Worm (Caenorhabditis elegans) whole organism, young adult: ENCODE data around the gene rpb-11.
A peak's percentile ranks its signal among the peaks of the same experiment; 100 is the strongest.

Source experiments
- B0261.1 ChIP-seq: sonication (generic microtip); optimal IDR thresholded peaks from 2 replicates; lab custom pipeline; 2016; ENCODE audit warnings: mild to moderate bottlenecking, missing genetic modification characterization, moderate library complexity, missing compliant biosample characterization
- D2030.7 ChIP-seq: fragments of 200-800 bp; sonication (Bioruptor generic); IDR thresholded peaks from 2 replicates; pipeline ENCODE4 v1.3.6; 2022; ENCODE audit warnings: missing genetic modification reagents, missing genetic modification characterization, missing compliant biosample characterization
- F33H1.4 ChIP-seq: fragments of 200-800 bp; sonication (Bioruptor generic); IDR thresholded peaks from 2 replicates; pipeline ENCODE4 v1.3.6; 2022; ENCODE audit warnings: missing genetic modification reagents, missing genetic modification characterization, missing compliant biosample characterization
- F37B4.10 ChIP-seq: fragments of 200-800 bp; sonication (Bioruptor generic); IDR thresholded peaks from 2 replicates; pipeline ENCODE4 v1.3.6; 2022; ENCODE audit warnings: missing genetic modification characterization, missing compliant biosample characterization
- F39B2.1 ChIP-seq: fragments of 200-800 bp; sonication (Bioruptor generic); IDR thresholded peaks from 2 replicates; pipeline ENCODE4 v1.3.6; 2022; ENCODE audit warnings: missing genetic modification reagents, missing genetic modification characterization, missing compliant biosample characterization
- F55B11.4 ChIP-seq: sonication (generic microtip); optimal IDR thresholded peaks from 2 replicates; lab custom pipeline; 2016; ENCODE audit warnings: missing compliant biosample characterization, missing genetic modification characterization, borderline replicate concordance; ENCODE audit not compliant: insufficient read depth
- T07F8.4 ChIP-seq: sonication (generic microtip); optimal IDR thresholded peaks from 2 replicates; lab custom pipeline; 2016; ENCODE audit warnings: mild to moderate bottlenecking, missing genetic modification characterization, moderate library complexity, missing compliant biosample characterization
- Y53F4B.3 ChIP-seq: fragments of 200-800 bp; sonication (Bioruptor generic); IDR thresholded peaks from 2 replicates; pipeline ENCODE4 v1.3.6; 2022; ENCODE audit warnings: missing genetic modification reagents, missing genetic modification characterization, missing compliant biosample characterization
- aptf-3 ChIP-seq: fragments of 200-800 bp; sonication (Bioruptor generic); IDR thresholded peaks from 2 replicates; pipeline ENCODE4 v1.3.6; 2022; ENCODE audit warnings: missing genetic modification characterization, missing compliant biosample characterization
- attf-6 ChIP-seq: fragments of 200-800 bp; sonication (Bioruptor generic); IDR thresholded peaks from 2 replicates; pipeline ENCODE4 v1.3.6; 2022; ENCODE audit warnings: missing genetic modification reagents, missing genetic modification characterization, missing compliant biosample characterization
- bed-1 ChIP-seq: fragments of 200-800 bp; sonication (Bioruptor generic); IDR thresholded peaks from 2 replicates; pipeline ENCODE4 v1.3.6; 2022; ENCODE audit warnings: missing genetic modification reagents, missing genetic modification characterization, missing compliant biosample characterization
- cebp-2 ChIP-seq: fragments of 200-800 bp; sonication (Bioruptor generic); IDR thresholded peaks from 2 replicates; pipeline ENCODE4 v1.3.6; 2022; ENCODE audit warnings: missing genetic modification characterization, missing compliant biosample characterization
- ceh-40 ChIP-seq: fragments of 200-800 bp; sonication (Bioruptor generic); IDR thresholded peaks from 2 replicates; pipeline ENCODE4 v1.3.6; 2022; ENCODE audit warnings: missing genetic modification characterization, missing compliant biosample characterization
- ceh-79 ChIP-seq: sonication (generic microtip); optimal IDR thresholded peaks from 2 replicates; lab custom pipeline; 2017; ENCODE audit warnings: mild to moderate bottlenecking, missing genetic modification characterization, missing compliant biosample characterization
- ceh-91 ChIP-seq: fragments of 200-800 bp; sonication (Bioruptor generic); IDR thresholded peaks from 2 replicates; pipeline ENCODE4 v1.3.6; 2022; ENCODE audit warnings: missing genetic modification reagents, missing genetic modification characterization, missing compliant biosample characterization
- dox-1 ChIP-seq: fragments of 200-800 bp; sonication (Bioruptor generic); IDR thresholded peaks from 2 replicates; pipeline ENCODE4 v1.3.6; 2022; ENCODE audit warnings: missing genetic modification reagents, missing genetic modification characterization, missing compliant biosample characterization
- efl-1 ChIP-seq: fragments of 150-350 bp; optimal IDR thresholded peaks from 2 replicates; lab custom pipeline; 2014; ENCODE audit warnings: missing biosample characterization, missing genetic modification reagents, missing genetic modification characterization
- him-1 ChIP-seq: sonication (generic microtip); optimal IDR thresholded peaks from 2 replicates; lab custom pipeline; 2016; ENCODE audit warnings: missing genotype, missing genetic modification reagents, missing genetic modification characterization, missing compliant biosample characterization
- hmg-20 ChIP-seq: fragments of 200-800 bp; sonication (Bioruptor generic); IDR thresholded peaks from 2 replicates; pipeline ENCODE4 v1.3.6; 2022; ENCODE audit warnings: missing genetic modification reagents, missing genetic modification characterization, missing compliant biosample characterization
- hrde-1 ChIP-seq: sonication (generic microtip); optimal IDR thresholded peaks from 2 replicates; lab custom pipeline; 2016; ENCODE audit warnings: missing genetic modification characterization, mild to moderate bottlenecking, missing compliant biosample characterization, moderate library complexity, missing genotype, missing genetic modification reagents, borderline replicate concordance
- let-526 ChIP-seq: fragments of 200-800 bp; sonication (Bioruptor generic); IDR thresholded peaks from 2 replicates; pipeline ENCODE4 v1.3.6; 2022; ENCODE audit warnings: missing genetic modification reagents, missing genetic modification characterization, missing compliant biosample characterization
- let-607 ChIP-seq, 2 experiments: fragments of 200-800 bp in 1 of 2; sonication (Bioruptor generic) in 1 of 2; sonication (generic microtip) in 1 of 2; optimal IDR thresholded peaks; 2 replicates each; lab custom pipeline; 2016 to 2018; ENCODE audit warnings: mild to moderate bottlenecking in 2 of 2, missing compliant biosample characterization in 2 of 2, missing genetic modification characterization in 2 of 2, moderate library complexity in 2 of 2, missing genotype in 1 of 2
- lsy-27 ChIP-seq: sonication (generic microtip); optimal IDR thresholded peaks from 2 replicates; lab custom pipeline; 2017; ENCODE audit warnings: missing genetic modification characterization, mild to moderate bottlenecking, missing compliant biosample characterization, antibody characterized with exemption, missing genotype, borderline replicate concordance; ENCODE audit not compliant: insufficient read depth
- mel-28 ChIP-seq: sonication (generic microtip); optimal IDR thresholded peaks from 2 replicates; lab custom pipeline; 2016; ENCODE audit warnings: borderline replicate concordance, mild to moderate bottlenecking, missing genetic modification characterization, missing compliant biosample characterization
- nfya-1 ChIP-seq: sonication (generic microtip); optimal IDR thresholded peaks from 2 replicates; lab custom pipeline; 2017; ENCODE audit warnings: antibody characterized with exemption, missing compliant biosample characterization, missing genetic modification characterization, borderline replicate concordance; ENCODE audit not compliant: insufficient read depth
- nhr-27 ChIP-seq: fragments of 200-800 bp; sonication (Bioruptor generic); optimal IDR thresholded peaks from 2 replicates; lab custom pipeline; 2018; ENCODE audit warnings: mild to moderate bottlenecking, missing genetic modification characterization, moderate library complexity, missing compliant biosample characterization
- nhr-80 ChIP-seq: sonication (generic microtip); optimal IDR thresholded peaks from 2 replicates; lab custom pipeline; 2016; ENCODE audit warnings: missing genetic modification characterization, missing compliant biosample characterization
- pha-4 ChIP-seq: fragments of 150-350 bp; sonication (generic microtip); optimal IDR thresholded peaks from 2 replicates; lab custom pipeline; 2014; ENCODE audit warnings: missing biosample characterization, missing genetic modification reagents, missing genetic modification characterization
- rec-8 ChIP-seq, 2 experiments: sonication (generic microtip); optimal IDR thresholded peaks; 2 replicates each; lab custom pipeline; 2016; ENCODE audit warnings: mild to moderate bottlenecking in 2 of 2, missing genetic modification characterization in 2 of 2, missing genetic modification reagents in 2 of 2, missing genotype in 2 of 2, missing biosample characterization in 1 of 2, missing compliant biosample characterization in 1 of 2, moderate library complexity in 1 of 2
- repo-1 ChIP-seq: sonication (generic microtip); optimal IDR thresholded peaks from 2 replicates; lab custom pipeline; 2017; ENCODE audit warnings: mild to moderate bottlenecking, missing genetic modification characterization, missing compliant biosample characterization
- sea-2 ChIP-seq: fragments of 200-800 bp; sonication (Bioruptor generic); IDR thresholded peaks from 2 replicates; pipeline ENCODE4 v1.3.6; 2022; ENCODE audit warnings: missing genetic modification characterization, missing compliant biosample characterization
- snpc-4 ChIP-seq, 5 experiments: fragments of 150-350 bp in 1 of 5; sonication (generic microtip) in 4 of 5; optimal IDR thresholded peaks; 2 replicates each; lab custom pipeline; 2014 to 2018; ENCODE audit warnings: missing genetic modification characterization in 5 of 5, missing biosample characterization in 3 of 5, antibody characterized with exemption in 2 of 5, mild to moderate bottlenecking in 2 of 5, missing compliant biosample characterization in 2 of 5, missing genotype in 2 of 5, moderate library complexity in 2 of 5, missing genetic modification reagents in 1 of 5
- somi-1 ChIP-seq: fragments of 200-800 bp; sonication (Bioruptor generic); optimal IDR thresholded peaks from 2 replicates; lab custom pipeline; 2018; ENCODE audit warnings: mild to moderate bottlenecking, missing genetic modification characterization, missing compliant biosample characterization
- unc-130 ChIP-seq: sonication (generic microtip); optimal IDR thresholded peaks from 2 replicates; lab custom pipeline; 2016; ENCODE audit warnings: missing genetic modification reagents, missing genetic modification characterization, missing compliant biosample characterization
- unc-62 ChIP-seq: fragments of 150-350 bp; optimal IDR thresholded peaks from 2 replicates; lab custom pipeline; 2014; ENCODE audit warnings: missing biosample characterization, missing genetic modification reagents, missing genetic modification characterization
- xnd-1 ChIP-seq: sonication (generic microtip); optimal IDR thresholded peaks from 2 replicates; lab custom pipeline; 2016; ENCODE audit warnings: missing genotype, missing genetic modification reagents, missing genetic modification characterization, missing compliant biosample characterization
- zim-3 ChIP-seq: sonication (generic microtip); optimal IDR thresholded peaks from 2 replicates; lab custom pipeline; 2017; ENCODE audit warnings: mild to moderate bottlenecking, missing genetic modification characterization, moderate library complexity, missing compliant biosample characterization
- ztf-22 ChIP-seq: fragments of 200-800 bp; sonication (Bioruptor generic); optimal IDR thresholded peaks from 2 replicates; lab custom pipeline; 2018; ENCODE audit warnings: mild to moderate bottlenecking, missing genetic modification characterization, moderate library complexity, missing compliant biosample characterization
- ztf-25 ChIP-seq: fragments of 200-800 bp; sonication (Bioruptor generic); IDR thresholded peaks from 2 replicates; pipeline ENCODE4 v1.3.6; 2022; ENCODE audit warnings: missing genetic modification reagents, missing genetic modification characterization, missing compliant biosample characterization
- ztf-28 ChIP-seq: fragments of 200-800 bp; sonication (Bioruptor generic); IDR thresholded peaks from 2 replicates; pipeline ENCODE4 v1.3.6; 2022; ENCODE audit warnings: missing genetic modification reagents, missing genetic modification characterization, missing compliant biosample characterization

The rpb-11 gene

ce11 chrII:14059767-14060166 lies at the start of gene rpb-11 (continued):
- 0 out of 2 replicates have a peak, but pooled peaks have one; percentile 33 for TF ChIP-seq ztf-28 (GFP tag; lab: Robert Waterston, UW)
- TF ChIP-seq snpc-4 (GFP tag; optimal IDR thresholded peaks at IDR 0.05; lab: Kevin White, UChicago), result no peak
- peak; percentile 56 to 88 (median 84) for TF ChIP-seq snpc-4 (tag; optimal IDR thresholded peaks at IDR 0.05; lab: Kevin White, UChicago)
- TF ChIP-seq rec-8 (tag; optimal IDR thresholded peaks at IDR 0.05; lab: Kevin White, UChicago), result no peak
- peak; percentile 91 for TF ChIP-seq efl-1 (GFP tag; lab: Kevin White, UChicago)
- TF ChIP-seq hrde-1 (tag; lab: Kevin White, UChicago), result peak; percentile 54
- peak; percentile 2 for TF ChIP-seq B0261.1 (tag; lab: Kevin White, UChicago)
- TF ChIP-seq F37B4.10 (GFP tag; lab: Robert Waterston, UW), result no peak
- TF ChIP-seq D2030.7 (GFP tag; lab: Robert Waterston, UW), result peak; percentile 86
- TF ChIP-seq bed-1, result no peak
- peak; percentile 52 for TF ChIP-seq somi-1 (GFP tag; lab: Kevin White, UChicago)
- no peak for TF ChIP-seq lsy-27 (tag; lab: Kevin White, UChicago)
- TF ChIP-seq xnd-1 (tag; lab: Kevin White, UChicago), result peak; percentile 74
- peak; percentile 38 for TF ChIP-seq him-1 (tag; lab: Kevin White, UChicago)
- TF ChIP-seq F33H1.4 (GFP tag; lab: Robert Waterston, UW), result peak; percentile 76
- peak; percentile 69; the same call in 1 of the 2 replicates for TF ChIP-seq attf-6 (GFP tag; lab: Robert Waterston, UW)
- no peak for TF ChIP-seq ceh-40 (GFP tag; lab: Robert Waterston, UW)
- TF ChIP-seq ztf-25 (GFP tag; lab: Robert Waterston, UW), result no peak
- no peak for TF ChIP-seq Y53F4B.3 (GFP tag; lab: Robert Waterston, UW)
- no peak for TF ChIP-seq ceh-79 (tag; lab: Kevin White, UChicago)
- TF ChIP-seq F55B11.4 (tag; lab: Kevin White, UChicago), result no peak
- TF ChIP-seq ceh-91, result peak; percentile 72
- no peak for TF ChIP-seq sea-2 (GFP tag; lab: Robert Waterston, UW)
- no peak for TF ChIP-seq nhr-27 (tag; lab: Kevin White, UChicago)
- peak; percentile 67 for TF ChIP-seq unc-130 (GFP tag; lab: Kevin White, UChicago)
- TF ChIP-seq mel-28 (tag; lab: Kevin White, UChicago), result no peak
- peak; percentile 48 for TF ChIP-seq pha-4 (tag; lab: Kevin White, UChicago)
- peak; percentile 83; the same call in 1 of the 2 replicates for TF ChIP-seq hmg-20
- TF ChIP-seq zim-3 (tag; lab: Kevin White, UChicago), result no peak

ce11 chrII:14010656-14011376 lies 49.1 kb upstream of the rpb-11 start, which contains the start of gene F01D5.8:
Gene F01D5.8 (plus strand): TSS chrII:14010706.
- no peak for TF ChIP-seq snpc-4 (GFP tag; optimal IDR thresholded peaks at IDR 0.05; lab: Kevin White, UChicago)
- TF ChIP-seq snpc-4 (tag; optimal IDR thresholded peaks at IDR 0.05; lab: Kevin White, UChicago), result peak; percentile 35 to 87 (median 74)
- no peak for TF ChIP-seq let-526 (GFP tag; lab: Robert Waterston, UW)
- no peak for TF ChIP-seq let-607 (tag; optimal IDR thresholded peaks at IDR 0.05; lab: Kevin White, UChicago)
- TF ChIP-seq F39B2.1, result no peak
- no peak for TF ChIP-seq ztf-22 (GFP tag; lab: Kevin White, UChicago)
- TF ChIP-seq hrde-1 (tag; lab: Kevin White, UChicago), result no peak
- no peak for TF ChIP-seq repo-1 (tag; lab: Kevin White, UChicago)
- no peak for TF ChIP-seq unc-62 (GFP tag; lab: Kevin White, UChicago)
- TF ChIP-seq T07F8.4 (tag; lab: Kevin White, UChicago), result no peak
- TF ChIP-seq nfya-1 (tag; lab: Kevin White, UChicago), result no peak
- TF ChIP-seq nhr-80 (tag; lab: Kevin White, UChicago), result peak; percentile 59
- TF ChIP-seq ceh-79 (tag; lab: Kevin White, UChicago), result no peak
- TF ChIP-seq aptf-3 (GFP tag; lab: Robert Waterston, UW), result no peak
- no peak for TF ChIP-seq dox-1 (GFP tag; lab: Robert Waterston, UW)
- TF ChIP-seq cebp-2, result no peak
